Worm (Caenorhabditis elegans) whole organism, mixed stage, embryonic: Measurements from ENCODE around the gene F55B12.2.

Experiments
- flh-1 ChIP-seq: fragments of 200-800 bp; sonication (Bioruptor generic); optimal IDR thresholded peaks from 2 replicates; lab custom pipeline; 2018; ENCODE audit warnings: mild to moderate bottlenecking, missing genetic modification characterization, moderate library complexity, missing compliant biosample characterization
- lin-13 ChIP-seq: fragments of 150-350 bp; optimal IDR thresholded peaks from 2 replicates; lab custom pipeline; 2014; ENCODE audit warnings: missing biosample characterization, missing genetic modification characterization
- nhr-28 ChIP-seq: fragments of 150-350 bp; optimal IDR thresholded peaks from 2 replicates; lab custom pipeline; 2014; ENCODE audit warnings: missing biosample characterization, missing genetic modification characterization
- snpc-4 ChIP-seq: fragments of 150-350 bp; optimal IDR thresholded peaks from 2 replicates; lab custom pipeline; 2014; ENCODE audit warnings: missing biosample characterization, missing genetic modification characterization
- unc-120 ChIP-seq: sonication (generic microtip); optimal IDR thresholded peaks from 2 replicates; lab custom pipeline; 2017; ENCODE audit warnings: missing genetic modification characterization, missing compliant biosample characterization; ENCODE audit not compliant: poor library complexity, severe bottlenecking
- unc-62 ChIP-seq: fragments of 150-350 bp; optimal IDR thresholded peaks from 2 replicates; lab custom pipeline; 2014; ENCODE audit warnings: missing biosample characterization, missing genetic modification reagents, missing genetic modification characterization

DNA sequence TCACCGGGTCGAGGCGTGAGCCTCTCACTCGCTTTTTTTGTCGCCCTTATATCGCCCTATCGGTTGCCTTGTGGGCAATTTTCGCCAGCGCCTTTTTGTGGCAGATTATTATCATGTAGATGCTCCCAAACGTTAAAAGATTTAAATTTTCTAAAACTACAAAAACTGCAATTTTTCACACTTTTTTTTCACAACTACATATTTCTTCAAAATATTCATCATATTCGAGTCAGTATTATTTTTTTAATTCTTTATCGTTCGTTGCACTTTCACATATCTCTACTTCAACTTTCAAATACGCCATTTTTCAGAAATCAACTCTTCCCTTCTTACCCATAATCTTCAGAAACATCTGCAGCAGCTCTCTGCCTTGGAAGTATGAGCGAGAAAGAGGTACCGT lies 3.8 kb downstream of the F55B12.2 start, which contains the start of gene ceh-24:
- TF ChIP-seq snpc-4 (no peak), lin-13 (tag; lab: Kevin White, UChicago) (no peak), flh-1 (GFP tag; lab: Kevin White, UChicago) (no peak), nhr-28 (no peak), unc-62 (GFP tag; lab: Kevin White, UChicago) (no peak), unc-120 (tag; lab: Kevin White, UChicago) (no peak)
